Fruit fly (Drosophila melanogaster) whole organism, prepupa: ENCODE data around the gene Nepl18.

ENCODE experiments used
- Blimp-1 ChIP-seq: fragments of 200-800 bp; sonication (Bioruptor generic); optimal IDR thresholded peaks from 3 replicates; lab custom pipeline; 2017; ENCODE audit warnings: missing biosample characterization, missing genetic modification characterization, mild to moderate bottlenecking, moderate library complexity, missing genetic modification reagents
- CG10669 ChIP-seq: fragments of 200-800 bp; sonication (Bioruptor generic); optimal IDR thresholded peaks from 3 replicates; lab custom pipeline; 2018; ENCODE audit warnings: missing biosample characterization, mild to moderate bottlenecking, missing genetic modification characterization, moderate library complexity
- CG11762 ChIP-seq: fragments of 200-800 bp; sonication (Bioruptor generic); optimal IDR thresholded peaks from 3 replicates; lab custom pipeline; 2016; ENCODE audit warnings: missing biosample characterization, missing genetic modification characterization; ENCODE audit not compliant: insufficient read depth
- CG6808 ChIP-seq: fragments of 200-800 bp; sonication (Bioruptor generic); optimal IDR thresholded peaks from 3 replicates; lab custom pipeline; 2017; ENCODE audit warnings: missing biosample characterization, missing genetic modification characterization, mild to moderate bottlenecking, moderate library complexity, missing genetic modification reagents
- CG9139 ChIP-seq: fragments of 200-800 bp; sonication (Bioruptor generic); optimal IDR thresholded peaks from 3 replicates; lab custom pipeline; 2017; ENCODE audit warnings: missing biosample characterization, mild to moderate bottlenecking, missing genetic modification characterization
- Eip75B ChIP-seq: fragments of 200-800 bp; sonication (Bioruptor generic); optimal IDR thresholded peaks from 3 replicates; lab custom pipeline; 2016; ENCODE audit warnings: missing biosample characterization, missing genetic modification characterization
- Hr38 ChIP-seq: sonication (Bioruptor generic); optimal IDR thresholded peaks from 2 replicates; lab custom pipeline; 2016; ENCODE audit warnings: missing biosample characterization, missing genetic modification characterization
- dsx ChIP-seq: fragments of 200-800 bp; optimal IDR thresholded peaks from 3 replicates; lab custom pipeline; 2019; ENCODE audit warnings: missing biosample characterization, mild to moderate bottlenecking, missing genetic modification characterization, moderate library complexity; ENCODE audit not compliant: poor library complexity, severe bottlenecking
- fd85E ChIP-seq: fragments of 200-800 bp; sonication (Bioruptor generic); optimal IDR thresholded peaks from 3 replicates; lab custom pipeline; 2016; ENCODE audit warnings: missing biosample characterization, missing genetic modification characterization

- TF ChIP-seq fd85E (GFP tag; lab: Kevin White, UChicago) (no peak), dsx (GFP tag; lab: Kevin White, UChicago) (no peak), Eip75B (GFP tag; lab: Kevin White, UChicago) (no peak), CG9139 (no peak), CG10669 (no peak), Hr38 (GFP tag; lab: Kevin White, UChicago) (no peak), CG11762 (no peak), CG6808 (no peak), Blimp-1 (GFP tag; lab: Kevin White, UChicago) (no peak)
These were observed 22.5 kb downstream of the Nepl18 start for dm6 chr3R:28897891-28898290.
